Fruit fly (Drosophila melanogaster) whole organism, adult: ENCODE results near the gene CG33510.

Experiments
- CG11617 ChIP-seq: fragments of 200-800 bp; sonication (Bioruptor generic); optimal IDR thresholded peaks from 2 replicates; lab custom pipeline; 2017; ENCODE audit warnings: mild to moderate bottlenecking, missing biosample characterization, missing genetic modification reagents, missing genetic modification characterization
- CG1620 ChIP-seq: fragments of 200-800 bp; sonication (Bioruptor generic); optimal IDR thresholded peaks from 2 replicates; lab custom pipeline; 2016; ENCODE audit warnings: missing biosample characterization, missing genetic modification characterization
- CG33017 ChIP-seq: fragments of 200-800 bp; sonication (Bioruptor generic); optimal IDR thresholded peaks from 2 replicates; lab custom pipeline; 2018; ENCODE audit warnings: missing biosample characterization, mild to moderate bottlenecking, missing genetic modification characterization, moderate library complexity
- CG5204 ChIP-seq: fragments of 200-800 bp; sonication (Bioruptor generic); optimal IDR thresholded peaks from 2 replicates; lab custom pipeline; 2016; ENCODE audit warnings: missing biosample characterization, missing genetic modification characterization
- CG7101 ChIP-seq: fragments of 200-800 bp; sonication (Bioruptor generic); optimal IDR thresholded peaks from 2 replicates; lab custom pipeline; 2018; ENCODE audit warnings: missing biosample characterization, mild to moderate bottlenecking, missing genetic modification characterization, moderate library complexity
- Crg-1 ChIP-seq: fragments of 200-800 bp; sonication (Bioruptor generic); optimal IDR thresholded peaks from 2 replicates; lab custom pipeline; 2016; ENCODE audit warnings: missing biosample characterization, missing genetic modification characterization
- Hr96 ChIP-seq: fragments of 200-800 bp; sonication (Bioruptor generic); optimal IDR thresholded peaks from 2 replicates; lab custom pipeline; 2016; ENCODE audit warnings: missing biosample characterization, missing genetic modification characterization
- cic ChIP-seq: fragments of 200-800 bp; sonication (Bioruptor generic); optimal IDR thresholded peaks from 2 replicates; lab custom pipeline; 2017; ENCODE audit warnings: missing biosample characterization, mild to moderate bottlenecking, missing genetic modification characterization, moderate library complexity
- cnc ChIP-seq, 2 experiments: fragments of >200 bp; optimal IDR thresholded peaks; 2 replicates each; lab custom pipeline; 2017
- kay ChIP-seq: fragments of 200-800 bp; sonication (Bioruptor generic); peaks from one replicate; lab custom pipeline; 2016; ENCODE audit warnings: missing biosample characterization, missing genetic modification characterization, borderline replicate concordance
- pad ChIP-seq: fragments of 200-800 bp; sonication (Bioruptor generic); optimal IDR thresholded peaks from 3 replicates; lab custom pipeline; 2017; ENCODE audit warnings: missing biosample characterization, missing genetic modification characterization, mild to moderate bottlenecking, moderate library complexity, missing genetic modification reagents
- toe ChIP-seq: fragments of 200-800 bp; sonication (Bioruptor generic); optimal IDR thresholded peaks from 2 replicates; lab custom pipeline; 2016; ENCODE audit warnings: missing biosample characterization, missing genetic modification characterization

dm6 chr2L:21072389-21072788 is 11.7 kb downstream of the CG33510 start:
- TF ChIP-seq Hr96 (GFP tag; lab: Kevin White, UChicago) (no peak), kay (GFP tag; lab: Kevin White, UChicago) (no peak), Crg-1 (no peak), CG5204 (GFP tag; lab: Kevin White, UChicago) (no peak), CG11617 (GFP tag; lab: Kevin White, UChicago) (no peak), CG1620 (GFP tag; lab: Kevin White, UChicago) (no peak), cic (GFP tag; lab: Kevin White, UChicago) (no peak), toe (GFP tag; lab: Kevin White, UChicago) (no peak), CG7101 (tag; lab: Kevin White, UChicago) (no peak), CG33017 (tag; lab: Kevin White, UChicago) (no peak), pad (GFP tag; lab: Kevin White, UChicago) (no peak), cnc (optimal IDR thresholded peaks at IDR 0.05; lab: Kevin White, UChicago) (no peak)
